Fruit fly (Drosophila melanogaster) whole organism: ENCODE data around the gene Or83a.

ENCODE experiments used
- EcR ChIP-seq, 2 experiments: fragments of >200 bp; optimal IDR thresholded peaks; 2 replicates each; lab custom pipeline; 2017; ENCODE audit warnings: missing biosample characterization in 2 of 2, missing genetic modification characterization in 2 of 2, missing genetic modification reagents in 2 of 2
- pan ChIP-seq: fragments of >200 bp; optimal IDR thresholded peaks from 2 replicates; lab custom pipeline; 2017

DNA sequence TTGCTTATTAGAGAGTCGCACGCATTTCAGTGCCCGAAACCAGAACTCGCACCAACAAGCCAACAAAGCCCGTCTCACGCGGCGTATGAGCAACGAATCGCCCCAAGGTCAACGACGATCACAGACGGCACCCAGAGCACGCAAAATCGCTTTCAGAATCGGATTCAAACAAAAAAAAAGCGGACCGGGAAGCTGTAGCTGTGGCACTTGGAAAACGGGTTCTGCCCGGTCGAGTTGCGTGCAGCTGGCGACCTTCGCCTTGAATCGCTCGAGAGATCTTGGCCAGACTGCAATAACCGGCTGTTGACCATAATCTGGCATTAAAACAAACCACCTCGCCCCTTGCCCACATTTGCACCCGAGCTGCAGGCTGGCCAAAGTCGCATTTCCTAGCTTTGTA is 35.6 kb downstream of the Or83a start:
- TF ChIP-seq EcR (GFP tag; optimal IDR thresholded peaks at IDR 0.05; lab: Kevin White, UChicago) (no peak), pan (no peak)
